Worm (Caenorhabditis elegans): ENCODE measurements around the gene C10C6.3.

DNA sequence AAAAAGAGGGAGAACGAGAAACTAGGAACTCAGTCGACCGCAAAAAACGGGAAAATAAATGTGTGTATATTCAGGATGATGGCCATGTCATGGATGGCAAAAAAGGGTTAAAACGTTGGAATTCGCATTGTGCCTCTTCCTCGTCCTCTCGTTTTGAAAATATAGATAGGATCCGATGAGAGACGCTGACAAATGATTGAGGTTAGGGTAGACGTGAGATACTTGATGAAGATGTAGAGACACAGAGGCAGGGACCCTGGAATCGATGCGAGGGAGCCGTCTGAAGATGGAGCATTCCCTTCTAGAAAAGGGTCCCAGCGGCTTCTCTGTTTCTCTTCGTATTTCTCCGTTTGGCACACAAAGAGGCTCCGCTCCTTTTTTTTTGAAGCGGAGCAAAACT lies 29.9 kb upstream of the C10C6.3 start:
- TF ChIP-seq unc-39 (tag; optimal IDR thresholded peaks at IDR 0.05): no peak
- no peak for TF ChIP-seq elt-3 (tag; optimal IDR thresholded peaks at IDR 0.05)
- TF ChIP-seq ceh-82 (tag; optimal IDR thresholded peaks at IDR 0.05): no peak
- TF ChIP-seq zag-1 (tag; optimal IDR thresholded peaks at IDR 0.05): no peak
- no peak for TF ChIP-seq snpc-4 (tag; optimal IDR thresholded peaks at IDR 0.05)
- no peak for TF ChIP-seq nhr-25 (tag; optimal IDR thresholded peaks at IDR 0.05)
- no peak for TF ChIP-seq aly-2 (tag; optimal IDR thresholded peaks at IDR 0.05)
- peak; percentile 18 for TF ChIP-seq fkh-10 (GFP tag; optimal IDR thresholded peaks at IDR 0.05)
- TF ChIP-seq fos-1 (tag; optimal IDR thresholded peaks at IDR 0.05): no peak
- TF ChIP-seq lin-15B (tag; optimal IDR thresholded peaks at IDR 0.05): no peak
- TF ChIP-seq skn-1 (tag; optimal IDR thresholded peaks at IDR 0.05): no peak
- TF ChIP-seq pqm-1 (tag; optimal IDR thresholded peaks at IDR 0.05): no peak
- no peak for TF ChIP-seq fkh-2 (tag; optimal IDR thresholded peaks at IDR 0.05)
- TF ChIP-seq ceh-9 (tag; optimal IDR thresholded peaks at IDR 0.05): no peak
